Fruit fly (Drosophila melanogaster): ENCODE measurements around the gene Ge-1.

DNA sequence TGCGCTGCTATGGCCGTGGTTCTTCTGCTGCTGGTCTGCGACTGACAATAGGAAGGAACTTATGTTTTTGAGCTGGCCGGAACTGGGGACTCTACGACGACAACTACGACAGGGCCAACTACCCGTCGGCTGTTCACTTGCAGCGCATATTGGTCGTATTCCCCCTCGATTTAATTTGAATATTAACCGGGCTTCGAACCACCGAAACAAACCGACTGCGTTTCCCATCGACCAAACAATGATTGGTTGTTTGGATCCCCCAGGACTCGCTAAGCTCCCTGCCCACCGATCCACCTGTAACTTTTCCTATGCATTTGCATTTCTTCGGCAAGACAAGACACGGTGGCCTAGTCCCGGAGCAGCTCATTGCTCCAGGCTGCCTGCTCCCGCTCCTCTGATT, 20.9 kb upstream of the Ge-1 start, which contains the start of gene Dnaaf4:
- no peak for TF ChIP-seq pdm3 (GFP tag; optimal IDR thresholded peaks at IDR 0.05)
- TF ChIP-seq CG31627 (GFP tag; optimal IDR thresholded peaks at IDR 0.05) = no peak
- TF ChIP-seq OdsH (GFP tag; optimal IDR thresholded peaks at IDR 0.05) = no peak

All from whole organism, prepupa.